Fruit fly (Drosophila melanogaster) whole organism, embryonic: ENCODE measurements around the gene CG4611.
A peak's percentile ranks its signal among the peaks of the same experiment; 100 is the strongest.

ENCODE experiments used
- Awh ChIP-seq: fragments of 200-800 bp; sonication (Bioruptor generic); IDR thresholded peaks from 2 replicates; pipeline ENCODE4, ENCODE4 v1.3.6; 2022; ENCODE audit warnings: missing biosample characterization, missing genetic modification characterization
- CG10209 ChIP-seq: fragments of 200-800 bp; sonication (Bioruptor generic); optimal IDR thresholded peaks from 3 replicates; lab custom pipeline; 2017; ENCODE audit warnings: missing biosample characterization, mild to moderate bottlenecking, missing genetic modification characterization, missing genetic modification reagents
- CG1603 ChIP-seq: fragments of 200-800 bp; sonication (Bioruptor generic); optimal IDR thresholded peaks from 2 replicates; lab custom pipeline; 2019; ENCODE audit warnings: missing biosample characterization, mild to moderate bottlenecking, missing genetic modification characterization, moderate library complexity
- CG2678 ChIP-seq: fragments of 200-800 bp; sonication (Bioruptor generic); optimal IDR thresholded peaks from 3 replicates; lab custom pipeline; 2019; ENCODE audit warnings: missing biosample characterization, mild to moderate bottlenecking, missing genetic modification characterization, moderate library complexity
- Doc2 ChIP-seq: fragments of 200-800 bp; sonication (Bioruptor generic); IDR thresholded peaks from 2 replicates; pipeline ENCODE4 v1.3.6; 2022; ENCODE audit warnings: missing biosample characterization, missing genetic modification characterization
- HmgD ChIP-seq: fragments of 200-800 bp; sonication (Bioruptor generic); optimal IDR thresholded peaks from 3 replicates; lab custom pipeline; 2016; ENCODE audit warnings: missing biosample characterization, missing genetic modification characterization
- crc ChIP-seq: fragments of 200-800 bp; sonication (Bioruptor generic); optimal IDR thresholded peaks from 2 replicates; lab custom pipeline; 2016; ENCODE audit warnings: missing biosample characterization, missing genetic modification characterization
- croc ChIP-seq: fragments of 200-800 bp; sonication (Bioruptor generic); conservative IDR thresholded peaks from 3 replicates; pipeline ENCODE4 v1.3.6; 2022; ENCODE audit warnings: missing biosample characterization, missing genetic modification characterization
- jigr1 ChIP-seq: fragments of 200-800 bp; sonication (Bioruptor generic); IDR thresholded peaks from 3 replicates; pipeline ENCODE4 v1.3.6; 2022; ENCODE audit warnings: missing biosample characterization, missing genetic modification characterization
- pan ChIP-seq, 4 experiments: fragments of >200 bp in 3 of 4; fragments of 200-800 bp in 1 of 4; sonication (Bioruptor generic) in 1 of 4; optimal IDR thresholded peaks in 3 of 4; IDR thresholded peaks in 1 of 4; 2 replicates each; pipeline versions ENCODE4 v1.3.6 to Lab custom; 2017 to 2022; ENCODE audit warnings: missing biosample characterization in 2 of 4, missing genetic modification characterization in 2 of 4, mixed read lengths in 1 of 4
- salm ChIP-seq: fragments of 200-800 bp; sonication (Bioruptor generic); optimal IDR thresholded peaks from 2 replicates; lab custom pipeline; 2018; ENCODE audit warnings: missing biosample characterization, mild to moderate bottlenecking, missing genetic modification characterization
- sna ChIP-seq: fragments of 200-800 bp; sonication (Bioruptor generic); IDR thresholded peaks from 2 replicates; pipeline ENCODE4 v1.3.6; 2022; ENCODE audit warnings: missing biosample characterization, missing genetic modification characterization; ENCODE audit not compliant: partially characterized antibody

- TF ChIP-seq Doc2 (GFP tag; lab: Robert Waterston, UW) (no peak), CG10209 (GFP tag; lab: Kevin White, UChicago) (no peak), sna (GFP tag; lab: Robert Waterston, UW) (no peak), croc (GFP tag; lab: Robert Waterston, UW) (no peak), CG1603 (tag; lab: Kevin White, UChicago) (no peak), CG2678 (tag; lab: Kevin White, UChicago) (peak; percentile 42), salm (no peak), jigr1 (GFP tag; lab: Robert Waterston, UW) (no peak), Awh (GFP tag; lab: Robert Waterston, UW) (no peak), crc (no peak), HmgD (GFP tag; lab: Kevin White, UChicago) (no peak), pan (optimal IDR thresholded peaks at IDR 0.05; lab: Kevin White, UChicago) (no peak), pan (GFP tag; optimal IDR thresholded peaks at IDR 0.05 in 1 of 2, IDR thresholded peaks at IDR 0.05 in 1 of 2) (no peak)
These were observed 46.9 kb downstream of the CG4611 start for dm6 chr3L:5182994-5183566.
